Fruit fly (Drosophila melanogaster) whole organism: ENCODE results near the gene Amun.

ENCODE experiments used
- CG8478 ChIP-seq: fragments of >200 bp; optimal IDR thresholded peaks from 2 replicates; lab custom pipeline; 2018; ENCODE audit warnings: inconsistent platforms
- Dll ChIP-seq: fragments of >200 bp; optimal IDR thresholded peaks from 2 replicates; lab custom pipeline; 2017
- EcR ChIP-seq, 2 experiments: fragments of >200 bp; optimal IDR thresholded peaks; 2 replicates each; lab custom pipeline; 2017; ENCODE audit warnings: missing biosample characterization in 2 of 2, missing genetic modification characterization in 2 of 2, missing genetic modification reagents in 2 of 2
- pan ChIP-seq: fragments of >200 bp; optimal IDR thresholded peaks from 2 replicates; lab custom pipeline; 2017
- psq ChIP-seq: fragments of >200 bp; optimal IDR thresholded peaks from 2 replicates; lab custom pipeline; 2017
- usp ChIP-seq: fragments of >200 bp; optimal IDR thresholded peaks from 2 replicates; lab custom pipeline; 2017; ENCODE audit warnings: missing biosample characterization, missing genetic modification characterization, mixed read lengths

The Amun gene

DNA sequence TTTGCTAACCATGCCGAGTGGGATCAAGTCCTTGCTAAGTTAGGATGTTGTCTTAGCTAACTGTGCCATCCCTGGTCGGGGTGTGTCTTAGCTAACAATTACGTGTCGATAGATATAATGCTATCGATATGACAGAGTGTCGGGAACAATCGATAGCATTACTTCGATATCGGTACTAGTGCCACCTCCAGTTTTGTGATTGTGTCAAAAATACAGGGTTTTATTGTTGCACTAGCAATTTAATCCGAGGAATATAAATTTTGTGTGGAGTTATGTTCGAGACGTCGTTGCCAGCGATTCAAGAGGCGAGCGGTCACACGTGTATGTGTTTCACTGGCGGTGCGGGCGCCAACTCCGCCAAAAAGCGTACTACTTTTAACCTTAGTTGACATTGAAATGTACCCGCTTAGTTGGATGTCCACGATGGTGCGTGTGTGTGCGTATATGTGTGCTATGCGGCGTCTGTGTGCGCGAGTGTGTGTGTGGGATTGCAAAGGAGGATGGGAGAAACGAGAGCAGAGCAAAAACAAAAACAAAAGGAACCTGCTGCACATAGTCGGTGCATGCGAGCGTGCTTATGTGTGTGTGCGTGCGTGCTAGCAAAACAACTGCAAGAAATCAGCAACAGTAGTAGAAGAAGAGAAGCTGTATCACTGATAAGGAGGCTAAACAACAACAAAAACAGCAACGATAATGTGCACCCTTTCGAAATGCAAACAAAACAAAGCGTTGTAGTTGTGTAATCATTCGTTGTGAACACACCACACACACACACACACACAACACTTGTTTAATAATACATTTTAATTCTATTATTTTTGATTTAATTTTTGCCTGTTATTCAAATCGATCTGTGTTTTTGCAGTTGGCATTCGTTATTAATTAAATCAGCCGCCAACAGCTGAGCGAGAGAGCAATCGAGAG, 20.1 kb downstream of the Amun start, which contains the start of gene PhKgamma:
PhKgamma (plus strand) TSS at position 179 of the 924 bp plus-strand sequence.
- no peak for TF ChIP-seq psq
- no peak for TF ChIP-seq usp (GFP tag; lab: Kevin White, UChicago)
- no peak for TF ChIP-seq Dll (lab: Kevin White, UChicago)
- TF ChIP-seq pan: no peak
- no peak for TF ChIP-seq EcR (GFP tag; optimal IDR thresholded peaks at IDR 0.05; lab: Kevin White, UChicago)
- TF ChIP-seq CG8478 (lab: Kevin White, UChicago): no peak

DNA sequence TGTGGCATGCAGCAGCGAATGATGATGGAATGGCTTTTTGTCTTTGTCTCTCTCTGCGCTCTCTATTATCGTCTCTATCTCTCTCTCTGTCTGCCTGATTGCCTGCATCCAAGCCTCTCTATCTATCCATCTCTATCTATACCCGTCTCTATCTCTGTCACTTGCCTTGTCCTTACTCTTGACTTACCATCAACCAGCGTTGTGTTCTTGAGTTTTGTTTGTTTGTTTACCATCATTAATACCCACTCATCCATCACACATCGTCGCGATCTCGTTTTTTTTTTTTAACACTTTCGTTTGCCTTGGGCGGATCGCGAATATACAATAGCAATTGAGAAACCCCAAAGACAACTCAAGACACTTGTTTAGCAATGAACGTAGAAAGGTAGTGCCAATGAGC, 25.7 kb downstream of the Amun start:
- TF ChIP-seq CG8478 (lab: Kevin White, UChicago) (no peak), pan (no peak), Dll (lab: Kevin White, UChicago) (no peak), psq (no peak), EcR (GFP tag; optimal IDR thresholded peaks at IDR 0.05; lab: Kevin White, UChicago) (no peak), usp (GFP tag; lab: Kevin White, UChicago) (no peak)

DNA sequence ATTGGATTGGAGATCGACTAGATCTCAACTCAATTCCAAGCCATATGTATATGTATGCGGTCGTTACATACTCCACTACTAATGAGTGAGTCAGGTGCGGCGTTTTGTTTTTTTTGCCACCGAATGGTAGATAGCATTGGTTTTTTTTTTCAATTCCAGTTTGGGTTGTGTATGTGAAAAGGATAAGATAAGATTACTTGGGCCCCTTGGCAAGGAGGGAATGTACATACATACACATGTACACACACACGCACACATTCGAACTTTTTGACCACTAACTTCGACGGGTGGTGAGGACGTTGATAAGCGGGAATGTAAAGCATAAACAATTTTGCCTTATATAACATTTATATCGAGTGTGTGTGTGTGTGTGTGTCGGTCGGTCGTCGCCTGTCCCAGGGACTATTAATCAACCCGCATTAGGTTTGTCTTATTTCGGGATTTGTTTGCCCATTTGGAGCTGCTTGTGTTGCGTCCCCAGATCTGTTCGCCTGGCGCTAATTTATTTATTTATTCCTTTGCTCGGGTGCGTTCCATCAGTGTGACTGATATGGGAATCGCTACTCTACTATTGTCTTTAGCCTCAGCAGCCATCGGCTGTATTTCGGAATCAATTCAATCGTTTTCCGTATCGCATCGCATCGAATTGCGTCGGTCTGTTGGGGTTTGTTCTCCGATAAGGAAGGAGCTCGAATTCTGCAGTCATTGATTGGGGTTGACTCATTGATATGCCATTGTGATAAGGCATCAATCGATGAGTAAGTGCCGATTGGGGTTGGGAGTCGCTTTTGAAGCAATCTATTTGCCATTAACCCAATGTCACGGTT, 27.5 kb downstream of the Amun start:
- no peak for TF ChIP-seq pan
- no peak for TF ChIP-seq Dll (lab: Kevin White, UChicago)
- TF ChIP-seq EcR (GFP tag; optimal IDR thresholded peaks at IDR 0.05; lab: Kevin White, UChicago): no peak
- no peak for TF ChIP-seq psq
- TF ChIP-seq usp (GFP tag; lab: Kevin White, UChicago): no peak
- no peak for TF ChIP-seq CG8478 (lab: Kevin White, UChicago)

DNA sequence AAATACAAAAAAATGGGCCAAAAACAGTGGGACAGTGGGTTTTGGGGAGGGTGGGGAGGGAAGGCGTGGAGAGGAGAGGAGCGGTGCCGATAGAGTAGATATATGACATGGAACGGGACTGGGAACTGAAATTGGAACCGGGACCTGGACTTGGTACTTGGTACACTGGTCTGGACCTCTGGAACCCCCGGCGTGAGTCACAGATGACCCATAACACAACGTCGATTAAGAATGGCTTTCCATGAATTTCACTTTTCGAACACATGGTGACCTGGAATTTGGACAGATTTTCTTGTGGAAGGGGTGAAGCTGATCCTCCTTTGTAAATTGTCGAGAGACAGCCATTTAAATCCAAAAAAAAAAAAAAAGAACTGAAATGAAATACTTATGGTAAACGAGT, 28.7 kb downstream of the Amun start:
- TF ChIP-seq usp (GFP tag; lab: Kevin White, UChicago): no peak
- TF ChIP-seq pan: no peak
- TF ChIP-seq EcR (GFP tag; optimal IDR thresholded peaks at IDR 0.05; lab: Kevin White, UChicago): no peak
- TF ChIP-seq Dll (lab: Kevin White, UChicago): no peak
- TF ChIP-seq CG8478 (lab: Kevin White, UChicago): no peak
- TF ChIP-seq psq: no peak

DNA sequence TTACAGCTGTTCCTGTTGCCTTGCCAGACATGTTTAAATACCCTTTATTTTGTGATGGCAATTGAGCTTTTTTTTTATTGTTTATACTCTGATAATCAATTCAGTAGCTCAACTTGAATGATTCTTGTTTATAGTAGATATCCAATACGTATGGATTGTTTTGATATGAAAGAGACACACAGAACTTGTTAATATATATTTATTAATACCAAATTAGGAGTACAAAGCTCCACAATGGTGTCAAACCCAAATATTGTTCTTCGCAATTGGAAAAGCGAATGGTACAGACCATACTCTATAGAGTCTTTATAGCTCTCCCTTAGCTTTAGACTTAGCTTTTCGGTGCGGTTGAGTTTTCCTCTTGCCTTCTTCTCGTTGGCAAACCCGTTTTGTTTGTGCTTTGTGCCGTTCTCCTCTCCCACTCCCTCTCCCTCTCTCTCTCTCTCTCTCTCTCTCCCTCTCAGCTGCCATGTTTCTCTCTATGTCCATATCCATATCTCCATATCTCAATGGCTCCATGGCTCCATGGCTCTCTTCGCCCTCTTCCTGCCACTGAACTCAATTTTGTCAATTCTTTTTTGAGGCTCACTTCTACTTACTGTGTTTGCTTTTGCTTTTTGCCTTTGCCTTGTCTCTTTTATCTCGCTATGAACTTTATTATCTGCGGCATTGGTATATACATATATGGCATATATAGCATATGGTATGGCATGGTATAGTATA, 29.3 kb downstream of the Amun start:
- TF ChIP-seq EcR (GFP tag; optimal IDR thresholded peaks at IDR 0.05; lab: Kevin White, UChicago) (peak in 1 of 2 experiments; percentile 37), CG8478 (lab: Kevin White, UChicago) (no peak)

DNA sequence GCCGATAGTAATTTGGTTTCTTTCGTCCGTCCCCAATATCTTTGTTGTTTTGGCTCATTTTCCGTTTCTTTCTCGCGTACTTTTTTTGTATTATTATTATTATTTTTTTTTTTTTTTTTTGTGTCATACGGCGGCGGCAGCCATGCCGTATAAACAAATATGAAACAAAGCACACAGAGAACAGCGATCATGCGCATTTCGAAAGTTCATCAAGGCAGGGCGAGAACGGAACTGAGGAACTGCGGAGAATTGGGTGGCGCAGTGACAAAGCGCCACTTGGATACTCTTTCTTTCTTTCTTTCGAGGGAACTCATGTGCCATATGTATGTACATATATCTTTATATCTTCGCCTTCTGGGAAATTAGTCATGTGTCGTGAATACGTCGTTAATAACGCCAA, 30.9 kb downstream of the Amun start:
- no peak for TF ChIP-seq usp (GFP tag; lab: Kevin White, UChicago)
- TF ChIP-seq psq: no peak
- TF ChIP-seq CG8478 (lab: Kevin White, UChicago): no peak
- TF ChIP-seq Dll (lab: Kevin White, UChicago): no peak
- TF ChIP-seq EcR (GFP tag; optimal IDR thresholded peaks at IDR 0.05; lab: Kevin White, UChicago): no peak
- TF ChIP-seq pan: no peak

DNA sequence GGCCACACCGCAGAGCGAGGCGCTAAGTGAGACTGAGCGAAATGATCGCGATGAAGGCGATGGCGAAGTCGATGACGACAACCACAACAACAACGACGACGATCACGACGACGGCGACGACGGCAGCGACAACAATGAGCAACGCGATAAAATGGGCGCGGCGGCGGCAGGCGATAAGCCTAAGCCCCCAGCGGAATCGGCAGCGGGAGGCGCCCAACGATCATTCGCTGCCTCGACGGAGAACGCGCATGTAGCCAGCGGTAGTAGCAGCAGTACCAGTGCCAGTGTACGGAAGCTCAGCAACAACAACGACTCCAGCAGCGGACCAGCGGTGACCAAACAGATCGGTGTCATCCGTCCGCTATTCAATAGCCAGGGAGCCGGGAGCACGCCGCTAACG, 31.9 kb downstream of the Amun start:
- TF ChIP-seq psq (no peak), CG8478 (lab: Kevin White, UChicago) (no peak), Dll (lab: Kevin White, UChicago) (no peak), EcR (GFP tag; optimal IDR thresholded peaks at IDR 0.05; lab: Kevin White, UChicago) (no peak)

DNA sequence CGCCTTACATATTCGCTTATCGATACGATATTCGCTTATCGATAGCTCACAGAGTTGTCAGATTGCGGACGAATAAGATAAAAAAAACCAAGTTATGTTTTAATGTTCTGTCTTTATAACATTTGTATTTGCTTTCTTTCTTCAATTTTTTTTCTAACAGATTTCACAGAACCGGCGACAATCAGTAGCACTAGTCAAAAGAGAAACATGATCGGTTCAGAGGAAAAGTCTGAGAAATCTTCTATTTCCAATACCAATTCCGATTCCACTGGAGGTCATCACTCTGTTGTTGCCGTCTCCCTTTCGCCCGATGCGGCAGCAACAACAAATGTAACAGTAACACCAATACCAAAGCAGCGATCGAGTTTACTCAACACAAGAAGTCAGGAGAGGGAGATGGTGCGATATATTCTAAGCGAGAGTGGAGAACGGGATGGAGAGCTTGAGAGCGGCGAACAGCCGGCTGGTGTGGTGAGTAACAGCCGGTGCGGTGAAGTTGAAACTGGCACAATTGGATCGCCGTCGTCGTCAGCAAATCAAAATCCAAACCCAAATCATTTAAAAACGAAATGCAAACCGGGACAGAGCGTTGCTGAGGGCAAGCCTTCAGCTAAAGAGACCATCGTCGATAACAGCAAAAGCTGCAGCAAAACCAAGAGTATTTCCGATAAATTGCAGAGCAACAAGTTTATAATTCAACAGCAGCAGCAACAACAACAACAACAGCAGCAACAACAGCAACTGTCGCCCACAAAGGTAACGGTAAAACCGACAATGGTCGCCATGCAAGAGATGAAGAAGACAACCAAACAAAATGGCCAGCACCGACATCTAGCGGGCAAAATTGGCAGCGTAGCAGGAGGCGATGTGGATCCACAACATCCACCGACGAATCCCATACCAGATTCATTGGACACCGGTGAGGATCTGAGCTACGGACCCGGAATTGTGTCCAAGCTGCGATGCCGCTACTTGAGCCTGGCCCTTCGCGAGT, 33.5 kb downstream of the Amun start:
- TF ChIP-seq EcR (GFP tag; optimal IDR thresholded peaks at IDR 0.05; lab: Kevin White, UChicago) (peak in 1 of 2 experiments; percentile 96), psq (no peak), pan (no peak), CG8478 (lab: Kevin White, UChicago) (peak; percentile 34), usp (GFP tag; lab: Kevin White, UChicago) (no peak), Dll (lab: Kevin White, UChicago) (peak; percentile 66)

DNA sequence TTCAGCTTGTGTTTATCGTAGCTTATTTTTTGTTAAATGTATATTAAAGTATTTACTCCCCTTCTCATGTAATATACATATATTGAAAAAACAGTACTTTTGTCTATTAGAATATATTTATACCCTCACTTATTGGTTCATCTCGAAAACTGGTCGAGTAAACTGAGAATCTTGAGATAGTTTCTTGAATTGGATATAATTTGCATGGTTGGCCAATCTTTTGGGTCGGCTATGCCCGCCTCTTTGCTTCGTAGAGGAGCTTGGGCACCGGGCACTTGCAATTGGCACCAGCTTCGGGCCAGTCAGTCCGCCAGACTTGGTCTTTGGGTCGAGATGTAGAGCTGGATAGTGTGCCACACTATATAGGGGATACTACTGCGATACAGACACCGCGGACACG, 35.0 kb downstream of the Amun start:
- no peak for TF ChIP-seq psq

DNA sequence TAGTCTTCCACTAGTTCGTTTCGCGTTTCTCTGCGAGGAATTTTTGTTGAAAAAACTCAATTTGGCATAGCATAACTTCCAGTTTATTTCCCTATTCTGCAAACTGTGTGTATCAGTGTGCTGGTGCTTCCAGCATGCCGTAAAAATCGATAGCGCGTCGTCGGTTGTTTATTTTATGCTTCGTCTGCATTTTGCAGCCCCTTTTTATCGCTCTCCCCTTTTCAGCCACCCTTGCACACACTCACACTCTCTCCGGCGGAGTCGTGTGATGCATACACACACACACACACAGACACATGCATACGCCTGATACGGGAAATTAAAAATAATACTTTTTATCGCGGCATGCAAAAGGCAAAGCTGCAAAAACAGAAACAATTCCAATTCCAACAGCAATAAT, 35.9 kb downstream of the Amun start:
- TF ChIP-seq pan (no peak), psq (no peak), usp (GFP tag; lab: Kevin White, UChicago) (no peak), Dll (lab: Kevin White, UChicago) (no peak), CG8478 (lab: Kevin White, UChicago) (no peak), EcR (GFP tag; optimal IDR thresholded peaks at IDR 0.05; lab: Kevin White, UChicago) (no peak)
